Fruit fly (Drosophila melanogaster) whole organism, embryonic: ENCODE measurements around the gene CG17283.

ENCODE experiments used
- BEAF-32 ChIP-seq: fragments of 200-800 bp; sonication (Bioruptor generic); optimal IDR thresholded peaks from 3 replicates; lab custom pipeline; 2017; ENCODE audit warnings: missing biosample characterization, missing genetic modification characterization, mild to moderate bottlenecking, moderate library complexity, missing genetic modification reagents
- CG11247 ChIP-seq: fragments of 200-800 bp; sonication (Bioruptor generic); IDR thresholded peaks from 2 replicates; pipeline ENCODE4 v1.3.6; 2022; ENCODE audit warnings: missing biosample characterization, missing genetic modification characterization
- CG11398 ChIP-seq: fragments of 200-800 bp; sonication (Bioruptor generic); optimal IDR thresholded peaks from 2 replicates; lab custom pipeline; 2016; ENCODE audit warnings: missing biosample characterization, missing genetic modification characterization
- CG12744 ChIP-seq: fragments of 200-800 bp; sonication (Bioruptor generic); optimal IDR thresholded peaks from 2 replicates; lab custom pipeline; 2016; ENCODE audit warnings: missing biosample characterization, missing genetic modification characterization
- CG13775 ChIP-seq: fragments of 200-800 bp; sonication (Bioruptor generic); optimal IDR thresholded peaks from 3 replicates; lab custom pipeline; 2017; ENCODE audit warnings: missing biosample characterization, mild to moderate bottlenecking, missing genetic modification characterization
- CG15514 ChIP-seq: fragments of 200-800 bp; sonication (Bioruptor generic); optimal IDR thresholded peaks from 3 replicates; lab custom pipeline; 2017; ENCODE audit warnings: missing biosample characterization, missing genetic modification characterization, mild to moderate bottlenecking, moderate library complexity, missing genetic modification reagents
- CG1647 ChIP-seq: fragments of 200-800 bp; sonication (Bioruptor generic); optimal IDR thresholded peaks from 3 replicates; lab custom pipeline; 2016; ENCODE audit warnings: missing biosample characterization, missing genetic modification characterization
- CG16779 ChIP-seq: fragments of 200-800 bp; sonication (Bioruptor generic); IDR thresholded peaks from 2 replicates; pipeline ENCODE4 v1.3.6; 2022; ENCODE audit warnings: missing biosample characterization, missing genetic modification characterization
- CG17829 ChIP-seq: fragments of 200-800 bp; optimal IDR thresholded peaks from 2 replicates; lab custom pipeline; 2019; ENCODE audit warnings: missing biosample characterization, mild to moderate bottlenecking, missing genetic modification characterization, moderate library complexity
- CG2116 ChIP-seq: fragments of 200-800 bp; sonication (Bioruptor generic); optimal IDR thresholded peaks from 3 replicates; lab custom pipeline; 2018; ENCODE audit warnings: missing biosample characterization, mild to moderate bottlenecking, missing genetic modification characterization
- CG2199 ChIP-seq: fragments of 200-800 bp; sonication (Bioruptor generic); IDR thresholded peaks from 3 replicates; pipeline ENCODE4 v1.3.6; 2022; ENCODE audit warnings: missing biosample characterization, missing genetic modification characterization
- CG3838 ChIP-seq: fragments of 200-800 bp; sonication (Bioruptor generic); optimal IDR thresholded peaks from 3 replicates; lab custom pipeline; 2016; ENCODE audit warnings: missing biosample characterization, missing genetic modification characterization
- CG4707 ChIP-seq: fragments of 200-800 bp; sonication (Bioruptor generic); optimal IDR thresholded peaks from 2 replicates; lab custom pipeline; 2018; ENCODE audit warnings: missing biosample characterization, mild to moderate bottlenecking, missing genetic modification characterization, moderate library complexity
- CG6254 ChIP-seq: fragments of 200-800 bp; sonication (Bioruptor generic); optimal IDR thresholded peaks from 3 replicates; lab custom pipeline; 2017; ENCODE audit warnings: mild to moderate bottlenecking, missing biosample characterization, missing genetic modification reagents, missing genetic modification characterization
- CG6791 ChIP-seq: fragments of 200-800 bp; sonication (Bioruptor generic); IDR thresholded peaks from 3 replicates; pipeline ENCODE4 v1.3.6; 2022; ENCODE audit warnings: missing biosample characterization, missing genetic modification characterization; ENCODE audit not compliant: partially characterized antibody
- CG6813 ChIP-seq: fragments of 200-800 bp; sonication (Bioruptor generic); optimal IDR thresholded peaks from 2 replicates; lab custom pipeline; 2017; ENCODE audit warnings: missing biosample characterization, missing genetic modification characterization, mild to moderate bottlenecking, moderate library complexity, missing genetic modification reagents
- CG6854 ChIP-seq: fragments of 200-800 bp; sonication (Bioruptor generic); optimal IDR thresholded peaks from 3 replicates; lab custom pipeline; 2017; ENCODE audit warnings: missing biosample characterization, mild to moderate bottlenecking, missing genetic modification characterization
- CG9437 ChIP-seq: fragments of 200-800 bp; sonication (Bioruptor generic); optimal IDR thresholded peaks from 2 replicates; lab custom pipeline; 2018; ENCODE audit warnings: missing biosample characterization, mild to moderate bottlenecking, missing genetic modification characterization
- CTCF ChIP-seq: fragments of 200-800 bp; sonication (Bioruptor generic); optimal IDR thresholded peaks from 2 replicates; lab custom pipeline; 2017; ENCODE audit warnings: missing biosample characterization, mild to moderate bottlenecking, missing genetic modification characterization, moderate library complexity
- Dbx ChIP-seq: fragments of 200-800 bp; sonication (Bioruptor generic); IDR thresholded peaks from 3 replicates; pipeline ENCODE4 v1.3.6; 2022; ENCODE audit warnings: missing biosample characterization, missing genetic modification characterization
- Doc2 ChIP-seq: fragments of 200-800 bp; sonication (Bioruptor generic); IDR thresholded peaks from 2 replicates; pipeline ENCODE4 v1.3.6; 2022; ENCODE audit warnings: missing biosample characterization, missing genetic modification characterization
- Dref ChIP-seq: fragments of 200-800 bp; sonication (Bioruptor generic); IDR thresholded peaks from 2 replicates; pipeline ENCODE4 v1.3.6; 2022; ENCODE audit warnings: missing biosample characterization, missing genetic modification characterization
- H2.0 ChIP-seq: fragments of 200-800 bp; sonication (Bioruptor generic); IDR thresholded peaks from 2 replicates; pipeline ENCODE4 v1.3.6; 2022; ENCODE audit warnings: missing biosample characterization, missing genetic modification characterization
- HHEX ChIP-seq: fragments of 200-800 bp; sonication (Bioruptor generic); optimal IDR thresholded peaks from 3 replicates; lab custom pipeline; 2017; ENCODE audit warnings: missing biosample characterization, mild to moderate bottlenecking, missing genetic modification characterization, missing genetic modification reagents
- Lim3 ChIP-seq: fragments of 200-800 bp; sonication (Bioruptor generic); IDR thresholded peaks from 2 replicates; pipeline ENCODE4 v1.3.6; 2022; ENCODE audit warnings: missing biosample characterization, missing genetic modification characterization
- MESR4 ChIP-seq: fragments of 200-800 bp; sonication (Bioruptor generic); optimal IDR thresholded peaks from 2 replicates; lab custom pipeline; 2018; ENCODE audit warnings: missing biosample characterization, mild to moderate bottlenecking, missing genetic modification characterization, moderate library complexity
- Med ChIP-seq: fragments of 200-800 bp; sonication (Bioruptor generic); peaks from one replicate; lab custom pipeline; 2016; ENCODE audit warnings: missing biosample characterization, missing genetic modification characterization, mild to moderate bottlenecking, inconsistent platforms, moderate library complexity
- Meics ChIP-seq: fragments of 200-800 bp; sonication (Bioruptor generic); optimal IDR thresholded peaks from 2 replicates; lab custom pipeline; 2017; ENCODE audit warnings: missing biosample characterization, mild to moderate bottlenecking, missing genetic modification characterization
- NK7.1 ChIP-seq: fragments of 200-800 bp; sonication (Bioruptor generic); optimal IDR thresholded peaks from 3 replicates; lab custom pipeline; 2016; ENCODE audit warnings: missing biosample characterization, missing genetic modification characterization
- Oaz ChIP-seq: fragments of 200-800 bp; sonication (Bioruptor generic); IDR thresholded peaks from 2 replicates; pipeline ENCODE4 v1.3.6; 2022; ENCODE audit warnings: missing biosample characterization, missing genetic modification characterization
- Oli ChIP-seq: fragments of 200-800 bp; sonication (Bioruptor generic); optimal IDR thresholded peaks from 2 replicates; lab custom pipeline; 2018; ENCODE audit warnings: missing biosample characterization, mild to moderate bottlenecking, missing genetic modification characterization, moderate library complexity
- Side ChIP-seq: fragments of 200-800 bp; sonication (Bioruptor generic); optimal IDR thresholded peaks from 2 replicates; lab custom pipeline; 2016; ENCODE audit warnings: missing biosample characterization, missing genetic modification characterization
- Sry-δ ChIP-seq: fragments of 200-800 bp; sonication (Bioruptor generic); optimal IDR thresholded peaks from 2 replicates; lab custom pipeline; 2016; ENCODE audit warnings: missing biosample characterization, missing genetic modification characterization
- amos ChIP-seq: fragments of 200-800 bp; sonication (Bioruptor generic); IDR thresholded peaks from 2 replicates; pipeline ENCODE4 v1.3.6; 2022; ENCODE audit warnings: missing biosample characterization, missing genetic modification characterization; ENCODE audit not compliant: partially characterized antibody
- aop ChIP-seq: fragments of 200-800 bp; sonication (Bioruptor generic); IDR thresholded peaks from 2 replicates; pipeline ENCODE4 v1.3.6; 2022; ENCODE audit warnings: missing biosample characterization, missing genetic modification characterization
- crol ChIP-seq: fragments of 200-800 bp; sonication (Bioruptor generic); IDR thresholded peaks from 2 replicates; pipeline ENCODE4 v1.3.6; 2022; ENCODE audit warnings: missing biosample characterization, missing genetic modification characterization
- dysf ChIP-seq: fragments of 200-800 bp; sonication (Bioruptor generic); IDR thresholded peaks from 3 replicates; pipeline ENCODE4 v1.3.6; 2022; ENCODE audit warnings: missing biosample characterization, missing genetic modification characterization
- fd96Cb ChIP-seq: fragments of 200-800 bp; sonication (Bioruptor generic); optimal IDR thresholded peaks from 2 replicates; lab custom pipeline; 2018; ENCODE audit warnings: missing biosample characterization, mild to moderate bottlenecking, missing genetic modification characterization, moderate library complexity
- gem ChIP-seq: fragments of 200-800 bp; sonication (Bioruptor generic); optimal IDR thresholded peaks from 2 replicates; lab custom pipeline; 2019; ENCODE audit warnings: missing biosample characterization, mild to moderate bottlenecking, missing genetic modification characterization, moderate library complexity
- grau ChIP-seq: fragments of 200-800 bp; optimal IDR thresholded peaks from 3 replicates; lab custom pipeline; 2019; ENCODE audit warnings: missing biosample characterization, mild to moderate bottlenecking, missing genetic modification characterization, moderate library complexity
- gsb ChIP-seq: fragments of 200-800 bp; sonication (Bioruptor generic); IDR thresholded peaks from 2 replicates; pipeline ENCODE4 v1.3.6; 2022; ENCODE audit warnings: missing biosample characterization, missing genetic modification characterization
- jigr1 ChIP-seq: fragments of 200-800 bp; sonication (Bioruptor generic); IDR thresholded peaks from 3 replicates; pipeline ENCODE4 v1.3.6; 2022; ENCODE audit warnings: missing biosample characterization, missing genetic modification characterization
- jing ChIP-seq: fragments of 200-800 bp; sonication (Bioruptor generic); optimal IDR thresholded peaks from 2 replicates; lab custom pipeline; 2018; ENCODE audit warnings: missing biosample characterization, mild to moderate bottlenecking, missing genetic modification characterization
- lmd ChIP-seq: fragments of 200-800 bp; sonication (Bioruptor generic); IDR thresholded peaks from 2 replicates; pipeline ENCODE4 v1.3.6; 2022; ENCODE audit warnings: missing biosample characterization, missing genetic modification characterization
- luna ChIP-seq: fragments of 200-800 bp; sonication (Bioruptor generic); optimal IDR thresholded peaks from 2 replicates; lab custom pipeline; 2016; ENCODE audit warnings: missing biosample characterization, missing genetic modification characterization
- p53 ChIP-seq: fragments of 200-800 bp; sonication (Bioruptor generic); optimal IDR thresholded peaks from 2 replicates; lab custom pipeline; 2016; ENCODE audit warnings: missing biosample characterization, missing genetic modification characterization
- repo ChIP-seq: fragments of 200-800 bp; sonication (Bioruptor generic); optimal IDR thresholded peaks from 2 replicates; lab custom pipeline; 2016; ENCODE audit warnings: missing biosample characterization, missing genetic modification characterization
- sima ChIP-seq: fragments of 200-800 bp; sonication (Bioruptor generic); optimal IDR thresholded peaks from 2 replicates; lab custom pipeline; 2016; ENCODE audit warnings: missing biosample characterization, missing genetic modification characterization
- so ChIP-seq: fragments of 200-800 bp; sonication (Bioruptor generic); IDR thresholded peaks from 3 replicates; pipeline ENCODE4 v1.3.6; 2022; ENCODE audit warnings: missing biosample characterization, missing genetic modification characterization
- ssp ChIP-seq: fragments of 200-800 bp; sonication (Bioruptor generic); IDR thresholded peaks from 2 replicates; pipeline ENCODE4 v1.3.6; 2022; ENCODE audit warnings: missing biosample characterization, missing genetic modification characterization
- stc ChIP-seq: fragments of 200-800 bp; sonication (Bioruptor generic); IDR thresholded peaks from 2 replicates; pipeline ENCODE4 v1.3.6; 2022; ENCODE audit warnings: missing biosample characterization, missing genetic modification characterization
- wor ChIP-seq: fragments of 200-800 bp; sonication (Bioruptor generic); IDR thresholded peaks from 2 replicates; pipeline ENCODE4 v1.3.6; 2022; ENCODE audit warnings: missing biosample characterization, missing genetic modification characterization

The CG17283 gene

dm6 chr3R:17371094-17371493 is 36.6 kb upstream of the CG17283 start (continued):
- TF ChIP-seq grau (peak; percentile 33), CG11247 (GFP tag; lab: Robert Waterston, UW) (0 out of 2 replicates have a peak, but pooled peaks have one; percentile 21), lmd (no peak; the same call in 1 of the 2 replicates), jigr1 (no peak), CG6791 (GFP tag; lab: Robert Waterston, UW) (no peak), BEAF-32 (GFP tag; lab: Kevin White, UChicago) (no peak), amos (GFP tag; lab: Robert Waterston, UW) (no peak), crol (peak; percentile 55; the same call in 1 of the 2 replicates), Meics (GFP tag; lab: Kevin White, UChicago) (peak; percentile 36), gem (peak; percentile 44), CG6254 (GFP tag; lab: Kevin White, UChicago) (no peak), Oaz (GFP tag; lab: Robert Waterston, UW) (peak; percentile 15; the same call in 1 of the 2 replicates), luna (GFP tag; lab: Kevin White, UChicago) (no peak), CG9437 (no peak), CG13775 (GFP tag; lab: Kevin White, UChicago) (no peak), CG6813 (peak; percentile 1), Sry-δ (GFP tag; lab: Kevin White, UChicago) (no peak), CG1647 (no peak), Lim3 (no peak), HHEX (GFP tag; lab: Kevin White, UChicago) (peak; percentile 15), dysf (peak; percentile 65), so (GFP tag; lab: Robert Waterston, UW) (0 out of 3 replicates have a peak, but pooled peaks have one; percentile 52), CG3838 (GFP tag; lab: Kevin White, UChicago) (no peak), repo (GFP tag; lab: Kevin White, UChicago) (no peak), gsb (GFP tag; lab: Robert Waterston, UW) (no peak), fd96Cb (tag; lab: Kevin White, UChicago) (peak; percentile 8), aop (GFP tag; lab: Robert Waterston, UW) (no peak), NK7.1 (no peak), ssp (0 out of 2 replicates have a peak, but pooled peaks have one; percentile 33), Dref (GFP tag; lab: Robert Waterston, UW) (no peak), jing (GFP tag; lab: Kevin White, UChicago) (no peak), stc (peak; percentile 25; the same call in 1 of the 2 replicates), CG16779 (no peak), Dbx (GFP tag; lab: Robert Waterston, UW) (peak; percentile 49; the same call in 1 of the 3 replicates), CG15514 (peak; percentile 14), wor (GFP tag; lab: Robert Waterston, UW) (0 out of 2 replicates have a peak, but pooled peaks have one; percentile 18), Doc2 (no peak), CG11398 (GFP tag; lab: Kevin White, UChicago) (no peak), CG2116 (GFP tag; lab: Kevin White, UChicago) (no peak), CTCF (GFP tag; lab: Kevin White, UChicago) (no peak), CG6854 (no peak), H2.0 (GFP tag; lab: Robert Waterston, UW) (no peak), CG2199 (GFP tag; lab: Robert Waterston, UW) (no peak), CG17829 (tag; lab: Kevin White, UChicago) (no peak), p53 (no peak), Oli (tag; lab: Kevin White, UChicago) (peak; percentile 0), MESR4 (GFP tag; lab: Kevin White, UChicago) (no peak), Med (GFP tag; lab: Kevin White, UChicago) (peak; percentile 82), sima (no peak), Side (GFP tag; lab: Kevin White, UChicago) (no peak), CG4707 (no peak), CG12744 (GFP tag; lab: Kevin White, UChicago) (no peak)
